Worm (Caenorhabditis elegans): Measurements from ENCODE around the gene B0507.1.
A peak's percentile ranks its signal among the peaks of the same experiment; 100 is the strongest.

Gene B0507.1

ce11 chrV:8792814-8793213, 16.4 kb downstream of the B0507.1 start:
- TF ChIP-seq sea-2 (GFP tag; optimal IDR thresholded peaks at IDR 0.05) (no peak), lsy-12 (tag; optimal IDR thresholded peaks at IDR 0.05) (no peak), pha-4 (tag; optimal IDR thresholded peaks at IDR 0.05) (no peak), unc-39 (tag; optimal IDR thresholded peaks at IDR 0.05) (no peak), nfya-1 (tag; optimal IDR thresholded peaks at IDR 0.05; ENCODE audit: insufficient read depth) (no peak), nhr-237 (tag; optimal IDR thresholded peaks at IDR 0.05) (no peak)

DNA sequence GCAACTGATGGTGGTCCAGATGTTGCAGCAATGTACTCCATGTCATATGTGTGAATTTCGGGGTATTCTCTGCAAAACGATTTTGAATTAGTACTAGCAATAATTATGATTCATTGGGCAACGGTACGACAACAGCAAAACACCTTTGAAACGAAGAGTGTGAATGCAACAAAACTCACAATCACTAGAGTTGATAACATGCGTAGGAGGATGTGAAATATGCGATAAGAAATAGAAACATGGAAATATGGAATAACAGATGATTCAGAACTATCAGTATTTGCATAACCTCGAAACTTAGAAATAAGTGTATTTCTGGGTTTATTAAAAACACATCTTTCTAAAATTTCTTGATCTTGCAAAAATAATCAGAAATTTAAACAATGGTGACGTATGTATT, 19.1 kb downstream of the B0507.1 start:
- TF ChIP-seq nfya-1 (tag; optimal IDR thresholded peaks at IDR 0.05; ENCODE audit: insufficient read depth): no peak
- peak; percentile 53 for TF ChIP-seq elt-2 (tag; optimal IDR thresholded peaks at IDR 0.05)
- TF ChIP-seq R02D3.7 (tag; optimal IDR thresholded peaks at IDR 0.05): no peak
- peak; percentile 86 for TF ChIP-seq pqm-1 (tag; optimal IDR thresholded peaks at IDR 0.05)

DNA sequence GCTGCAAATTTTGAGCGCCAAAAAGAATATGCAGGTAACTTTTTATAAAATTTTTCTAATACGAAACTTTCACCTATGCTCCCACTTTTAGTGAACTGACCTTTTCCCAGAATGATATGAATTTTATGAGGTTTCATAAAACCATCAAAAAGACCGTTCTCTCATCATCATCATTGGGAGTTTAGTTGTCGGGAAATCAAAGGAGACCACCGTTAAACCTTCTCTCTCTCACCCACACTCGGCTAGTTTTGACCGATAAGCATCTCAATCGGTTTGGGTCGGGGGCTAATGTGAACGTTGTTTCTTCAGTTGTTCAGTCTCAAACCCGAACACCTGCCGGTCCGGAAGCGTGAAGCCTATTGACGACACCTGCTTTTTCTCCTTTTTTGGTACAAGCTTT, 19.9 kb downstream of the B0507.1 start:
- peak; percentile 25 for TF ChIP-seq elt-2 (tag; optimal IDR thresholded peaks at IDR 0.05)
- no peak for TF ChIP-seq ztf-4 (tag; optimal IDR thresholded peaks at IDR 0.05)

DNA sequence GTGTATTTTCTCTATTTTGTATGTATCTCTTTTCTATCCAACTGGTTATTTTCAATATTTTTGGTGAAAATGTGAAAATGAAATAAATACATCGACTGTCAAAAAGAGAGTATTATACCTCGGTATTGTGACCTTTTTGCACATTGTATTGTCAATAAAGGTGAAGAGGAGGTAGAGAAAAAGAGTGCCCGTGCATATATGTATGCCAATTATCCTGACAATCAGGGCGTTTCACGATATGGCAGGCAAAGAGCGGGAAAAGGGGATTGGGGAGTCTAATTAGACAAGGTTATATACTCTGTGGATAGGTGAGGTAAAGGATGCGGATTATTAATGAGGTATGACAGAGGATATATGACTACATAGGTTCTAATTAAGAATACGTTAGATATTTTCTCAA, 20.5 kb downstream of the B0507.1 start:
- TF ChIP-seq eor-1 (tag; optimal IDR thresholded peaks at IDR 0.05): no peak
- TF ChIP-seq ztf-11 (tag; optimal IDR thresholded peaks at IDR 0.05): no peak
- no peak for TF ChIP-seq elt-2 (tag; optimal IDR thresholded peaks at IDR 0.05)
- TF ChIP-seq pha-4 (tag; optimal IDR thresholded peaks at IDR 0.05): peak; percentile 44
- no peak for TF ChIP-seq nhr-237 (tag; optimal IDR thresholded peaks at IDR 0.05)

ce11 chrV:8798470-8798869, 22.1 kb downstream of the B0507.1 start:
- TF ChIP-seq elt-2 (tag; optimal IDR thresholded peaks at IDR 0.05) (peak; percentile 8), mml-1 (tag; optimal IDR thresholded peaks at IDR 0.05) (no peak)

DNA sequence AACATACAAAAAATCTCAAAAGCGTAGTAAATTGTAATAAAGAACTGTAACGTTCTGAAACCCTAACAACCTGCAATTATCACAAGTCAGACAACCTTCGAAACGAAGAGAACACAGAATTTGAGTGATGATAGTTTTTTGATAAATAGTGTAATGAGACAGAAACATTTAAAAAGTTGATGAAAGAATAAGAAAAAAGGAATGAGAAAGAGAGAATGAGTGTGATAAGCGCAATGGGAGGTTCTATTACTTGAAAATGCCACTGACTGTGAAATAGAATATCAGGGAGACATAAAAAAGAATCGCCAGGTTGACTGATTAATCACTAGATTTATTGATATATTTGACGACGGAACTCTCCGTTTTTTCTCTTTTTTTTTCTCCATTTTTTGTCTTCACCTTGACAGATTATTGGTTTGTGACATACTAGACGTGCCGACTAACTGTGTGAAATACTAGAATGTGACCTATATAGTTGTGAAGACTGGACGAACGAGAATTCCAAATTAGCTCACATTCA, 23.0 kb downstream of the B0507.1 start:
- TF ChIP-seq elt-2 (tag; optimal IDR thresholded peaks at IDR 0.05) (peak; percentile 21), nhr-25 (tag; optimal IDR thresholded peaks at IDR 0.05) (peak; percentile 29), ztf-11 (tag; optimal IDR thresholded peaks at IDR 0.05) (no peak)

DNA sequence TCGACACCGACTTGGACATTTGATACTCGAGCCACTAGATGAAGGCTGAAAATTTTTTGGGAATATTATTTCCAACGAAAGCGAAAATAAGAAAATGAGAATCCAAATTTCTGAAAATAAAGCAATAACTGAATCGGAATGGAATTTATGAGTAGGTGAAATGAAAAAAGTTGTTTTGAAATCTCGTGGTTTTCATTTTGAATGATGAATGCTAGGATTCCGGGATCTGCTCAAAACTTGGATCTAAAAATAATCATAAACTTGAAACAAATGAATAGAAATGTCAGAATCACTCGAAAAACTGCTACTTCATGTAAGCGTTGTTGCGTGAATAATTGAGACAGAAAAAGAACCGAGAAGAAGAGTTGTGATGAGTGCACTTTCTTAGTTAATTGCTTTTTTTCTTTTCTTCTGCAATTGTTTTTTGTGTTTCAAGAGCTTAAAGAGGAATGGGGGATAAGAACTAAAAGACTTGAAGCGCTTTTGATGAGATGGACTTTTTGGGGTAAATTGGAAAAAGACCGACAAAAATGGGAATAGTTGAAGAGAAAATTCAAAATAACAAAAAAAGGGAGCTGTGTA, 24.7 kb downstream of the B0507.1 start, which contains the start of gene magu-2:
TSS of gene magu-2 (minus strand) at position 51 of the 582 bp plus-strand sequence.
- TF ChIP-seq pha-4 (tag; optimal IDR thresholded peaks at IDR 0.05) (no peak), fkh-10 (GFP tag; optimal IDR thresholded peaks at IDR 0.05) (peak; percentile 32)

- no peak for TF ChIP-seq ceh-16 (tag; optimal IDR thresholded peaks at IDR 0.05)
- peak; percentile 3 for TF ChIP-seq unc-62 (GFP tag; optimal IDR thresholded peaks at IDR 0.05)
- peak; percentile 48 for TF ChIP-seq lin-39 (tag; optimal IDR thresholded peaks at IDR 0.05)
- TF ChIP-seq hmg-11 (tag; optimal IDR thresholded peaks at IDR 0.05): peak; percentile 8
Measured at ce11 chrV:8802252-8802651, 25.9 kb downstream of the B0507.1 start.

DNA sequence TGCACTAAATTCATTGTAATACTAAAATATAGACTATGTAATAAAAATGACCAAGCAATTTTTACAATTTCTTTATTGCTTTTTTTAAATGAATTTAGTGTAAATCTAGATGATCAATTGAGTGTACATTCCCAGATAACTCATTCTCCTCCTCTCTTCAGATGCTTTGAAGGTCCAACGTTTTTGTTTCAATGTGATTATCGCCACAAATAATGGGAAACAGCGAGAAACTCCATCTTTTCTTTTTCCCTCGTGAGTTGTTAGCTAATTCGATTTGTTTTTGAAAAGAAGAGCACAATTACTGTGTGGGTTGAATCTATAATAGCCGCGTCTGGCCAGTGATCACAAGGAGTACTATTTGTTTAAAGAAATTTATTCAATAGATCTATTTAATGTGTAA, 28.7 kb downstream of the B0507.1 start:
- TF ChIP-seq ceh-82 (tag; optimal IDR thresholded peaks at IDR 0.05): no peak
- TF ChIP-seq mml-1 (tag; optimal IDR thresholded peaks at IDR 0.05): no peak
- no peak for TF ChIP-seq pha-4 (tag; optimal IDR thresholded peaks at IDR 0.05)
- TF ChIP-seq tbx-2 (tag; optimal IDR thresholded peaks at IDR 0.05): peak; percentile 3
- TF ChIP-seq jun-1 (tag; optimal IDR thresholded peaks at IDR 0.05): no peak
- no peak for TF ChIP-seq fos-1 (tag; optimal IDR thresholded peaks at IDR 0.05)
- no peak for TF ChIP-seq lin-39 (tag; optimal IDR thresholded peaks at IDR 0.05)

Measured in whole organism, L3 larva.